Fruit fly (Drosophila melanogaster) whole organism: Measurements from ENCODE around the gene CG2150.

Source experiments
- CG8478 ChIP-seq: fragments of >200 bp; optimal IDR thresholded peaks from 2 replicates; lab custom pipeline; 2018; ENCODE audit warnings: inconsistent platforms
- Dll ChIP-seq: fragments of >200 bp; optimal IDR thresholded peaks from 2 replicates; lab custom pipeline; 2017
- EcR ChIP-seq, 2 experiments: fragments of >200 bp; optimal IDR thresholded peaks; 2 replicates each; lab custom pipeline; 2017; ENCODE audit warnings: missing biosample characterization in 2 of 2, missing genetic modification characterization in 2 of 2, missing genetic modification reagents in 2 of 2
- pan ChIP-seq: fragments of >200 bp; optimal IDR thresholded peaks from 2 replicates; lab custom pipeline; 2017
- psq ChIP-seq: fragments of >200 bp; optimal IDR thresholded peaks from 2 replicates; lab custom pipeline; 2017
- usp ChIP-seq: fragments of >200 bp; optimal IDR thresholded peaks from 2 replicates; lab custom pipeline; 2017; ENCODE audit warnings: missing biosample characterization, missing genetic modification characterization, mixed read lengths

Gene CG2150

dm6 chr3R:31745629-31746081 is 18.9 kb downstream of the CG2150 start, which contains the start of gene awd:
Gene awd (minus strand): TSS chr3R:31746077.
- TF ChIP-seq Dll (lab: Kevin White, UChicago), result no peak
- TF ChIP-seq CG8478 (lab: Kevin White, UChicago), result no peak
- no peak for TF ChIP-seq pan (lab: Kevin White, UChicago)
- no peak for TF ChIP-seq usp (GFP tag; lab: Kevin White, UChicago)
- TF ChIP-seq EcR (GFP tag; optimal IDR thresholded peaks at IDR 0.05; lab: Kevin White, UChicago), result no peak
- no peak for TF ChIP-seq psq (lab: Kevin White, UChicago)

dm6 chr3R:31744044-31744652 is 20.4 kb downstream of the CG2150 start, which contains the start of gene CG1896:
Gene CG1896 (plus strand): TSS chr3R:31744282.
- TF ChIP-seq EcR (GFP tag; optimal IDR thresholded peaks at IDR 0.05; lab: Kevin White, UChicago), result no peak
- no peak for TF ChIP-seq Dll (lab: Kevin White, UChicago)
- TF ChIP-seq psq (lab: Kevin White, UChicago), result no peak
- TF ChIP-seq pan (lab: Kevin White, UChicago), result no peak
- TF ChIP-seq usp (GFP tag; lab: Kevin White, UChicago), result no peak
- TF ChIP-seq CG8478 (lab: Kevin White, UChicago), result no peak

- TF ChIP-seq pan (lab: Kevin White, UChicago), result no peak
- TF ChIP-seq EcR (GFP tag; optimal IDR thresholded peaks at IDR 0.05; lab: Kevin White, UChicago), result no peak
- TF ChIP-seq Dll (lab: Kevin White, UChicago), result no peak
- no peak for TF ChIP-seq psq (lab: Kevin White, UChicago)
- TF ChIP-seq CG8478 (lab: Kevin White, UChicago), result no peak
- TF ChIP-seq usp (GFP tag; lab: Kevin White, UChicago), result no peak
These were observed 21.3 kb downstream of the CG2150 start, which contains the start of gene Tbca for dm6 chr3R:31743279-31743678. Gene Tbca (plus strand): TSS chr3R:31743490.

- no peak for TF ChIP-seq CG8478 (lab: Kevin White, UChicago)
- TF ChIP-seq EcR (GFP tag; optimal IDR thresholded peaks at IDR 0.05; lab: Kevin White, UChicago), result no peak
These were observed 23.3 kb downstream of the CG2150 start for dm6 chr3R:31741278-31741677.

dm6 chr3R:31739067-31739786 is 25.3 kb downstream of the CG2150 start:
- TF ChIP-seq EcR (GFP tag; optimal IDR thresholded peaks at IDR 0.05; lab: Kevin White, UChicago) (no peak), CG8478 (lab: Kevin White, UChicago) (no peak), psq (lab: Kevin White, UChicago) (no peak), Dll (lab: Kevin White, UChicago) (no peak), usp (GFP tag; lab: Kevin White, UChicago) (no peak), pan (lab: Kevin White, UChicago) (no peak)

- TF ChIP-seq pan (lab: Kevin White, UChicago), result no peak
- no peak for TF ChIP-seq Dll (lab: Kevin White, UChicago)
- no peak for TF ChIP-seq usp (GFP tag; lab: Kevin White, UChicago)
- TF ChIP-seq psq (lab: Kevin White, UChicago), result no peak
- no peak for TF ChIP-seq EcR (GFP tag; optimal IDR thresholded peaks at IDR 0.05; lab: Kevin White, UChicago)
- TF ChIP-seq CG8478 (lab: Kevin White, UChicago), result no peak
These were observed 26.4 kb downstream of the CG2150 start, which contains the start of gene eEF1alpha2 for dm6 chr3R:31738060-31738619. Gene eEF1alpha2 (plus strand): TSS chr3R:31738468.

- TF ChIP-seq CG8478 (lab: Kevin White, UChicago), result no peak
- TF ChIP-seq Dll (lab: Kevin White, UChicago), result no peak
- TF ChIP-seq EcR (GFP tag; optimal IDR thresholded peaks at IDR 0.05; lab: Kevin White, UChicago), result no peak
- TF ChIP-seq usp (GFP tag; lab: Kevin White, UChicago), result no peak
- TF ChIP-seq psq (lab: Kevin White, UChicago), result no peak
- no peak for TF ChIP-seq pan (lab: Kevin White, UChicago)
These were observed 27.8 kb downstream of the CG2150 start, which contains the start of the genes CstF50 and CG11563 for dm6 chr3R:31736776-31737175. Gene CstF50 (minus strand): TSS chr3R:31736963. Gene CG11563 (plus strand): TSS chr3R:31737035.

- no peak for TF ChIP-seq EcR (GFP tag; optimal IDR thresholded peaks at IDR 0.05; lab: Kevin White, UChicago)
- TF ChIP-seq CG8478 (lab: Kevin White, UChicago), result no peak
- no peak for TF ChIP-seq Dll (lab: Kevin White, UChicago)
- TF ChIP-seq psq (lab: Kevin White, UChicago), result no peak
- TF ChIP-seq pan (lab: Kevin White, UChicago), result no peak
- no peak for TF ChIP-seq usp (GFP tag; lab: Kevin White, UChicago)
These were observed 36.8 kb downstream of the CG2150 start for dm6 chr3R:31727773-31728172.

dm6 chr3R:31726286-31726685 is 38.3 kb downstream of the CG2150 start:
- TF ChIP-seq usp (GFP tag; lab: Kevin White, UChicago) (no peak), psq (lab: Kevin White, UChicago) (no peak), pan (lab: Kevin White, UChicago) (no peak), CG8478 (lab: Kevin White, UChicago) (no peak), EcR (GFP tag; optimal IDR thresholded peaks at IDR 0.05; lab: Kevin White, UChicago) (no peak), Dll (lab: Kevin White, UChicago) (no peak)

- TF ChIP-seq Dll (lab: Kevin White, UChicago) (peak; percentile 32), CG8478 (lab: Kevin White, UChicago) (no peak)
These were observed 38.9 kb downstream of the CG2150 start for dm6 chr3R:31725486-31726227.
